Fruit fly (Drosophila melanogaster) Kc167 (cell line): ENCODE results near the gene hoip.

Source experiments
- Myc ChIP-seq: fragments of >200 bp; optimal IDR thresholded peaks from 2 replicates; lab custom pipeline; 2017; ENCODE audit warnings: missing external identifiers
- Sin3A ChIP-seq: fragments of >200 bp; optimal IDR thresholded peaks from 2 replicates; lab custom pipeline; 2018; ENCODE audit warnings: missing external identifiers
- ttk ChIP-seq: sonication (Bioruptor generic); optimal IDR thresholded peaks from 2 replicates; lab custom pipeline; 2017; ENCODE audit warnings: missing external identifiers

DNA sequence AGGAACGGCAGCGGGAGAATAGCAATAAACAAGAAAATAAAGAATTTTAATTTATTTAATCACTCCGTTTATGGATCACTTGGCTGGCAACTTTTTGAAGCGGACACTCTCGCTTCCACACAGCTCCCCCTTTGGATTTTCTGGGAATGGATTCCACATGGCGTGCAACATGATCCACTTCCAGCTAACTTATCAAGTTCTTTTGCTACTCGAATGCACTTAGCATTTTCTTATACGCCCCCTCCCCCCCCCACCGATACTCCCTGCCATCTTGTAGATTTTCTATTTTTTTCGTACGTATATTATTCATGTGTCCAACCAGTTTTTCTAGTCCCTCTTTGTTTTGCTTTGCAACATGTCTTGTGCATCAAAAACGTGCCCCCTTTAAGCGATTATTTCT is 4.8 kb downstream of the hoip start:
- TF ChIP-seq Myc (lab: Kevin White, UChicago) (no peak), Sin3A (lab: Kevin White, UChicago) (no peak), ttk (no peak)
